Worm (Caenorhabditis elegans) whole organism, L2 larva: Measurements from ENCODE around the gene F55G11.2.

Source experiments
- Y55F3AM.14 ChIP-seq: fragments of 200-800 bp; sonication (Bioruptor generic); optimal IDR thresholded peaks from 2 replicates; lab custom pipeline; 2018; ENCODE audit warnings: mild to moderate bottlenecking, missing genetic modification characterization, missing compliant biosample characterization
- ZK546.5 ChIP-seq: sonication (generic microtip); optimal IDR thresholded peaks from 2 replicates; lab custom pipeline; 2017; ENCODE audit warnings: missing biosample characterization, missing genetic modification characterization
- ceh-82 ChIP-seq: fragments of 150-350 bp; optimal IDR thresholded peaks from 2 replicates; lab custom pipeline; 2014; ENCODE audit warnings: missing biosample characterization, missing genetic modification characterization
- elt-3 ChIP-seq: sonication (generic microtip); optimal IDR thresholded peaks from 2 replicates; lab custom pipeline; 2017; ENCODE audit warnings: missing biosample characterization, missing genetic modification characterization
- nhr-12 ChIP-seq: fragments of 150-350 bp; optimal IDR thresholded peaks from 2 replicates; lab custom pipeline; 2014; ENCODE audit warnings: missing biosample characterization, missing genetic modification characterization
- skn-1 ChIP-seq: sonication (generic microtip); optimal IDR thresholded peaks from 2 replicates; lab custom pipeline; 2017; ENCODE audit warnings: missing biosample characterization, missing genetic modification characterization
- ztf-4 ChIP-seq: fragments of 150-350 bp; optimal IDR thresholded peaks from 2 replicates; lab custom pipeline; 2014; ENCODE audit warnings: missing biosample characterization, missing genetic modification characterization

DNA sequence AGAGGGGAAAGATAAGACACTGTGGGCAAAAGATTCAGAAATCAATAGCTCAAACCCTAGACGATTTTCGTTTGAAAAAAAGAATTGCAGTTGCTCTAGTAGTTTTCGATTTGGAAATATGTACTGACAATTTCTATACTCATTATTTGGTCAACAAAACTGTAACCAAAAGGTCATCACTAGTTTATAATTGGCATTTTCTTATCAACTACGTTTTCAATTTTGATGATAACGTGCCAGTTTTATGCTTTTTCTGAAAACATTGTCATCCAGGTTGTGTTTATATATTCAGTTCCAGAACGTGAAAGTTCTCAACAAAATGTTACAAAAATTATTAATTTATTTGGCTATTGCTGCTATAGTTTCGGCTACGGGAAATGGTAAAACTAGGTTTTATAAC lies 6.5 kb downstream of the F55G11.2 start, which contains the start of gene F55G11.8:
- TF ChIP-seq ztf-4 (no peak), ceh-82 (tag; lab: Kevin White, UChicago) (no peak), ZK546.5 (tag; lab: Kevin White, UChicago) (no peak), nhr-12 (no peak), elt-3 (tag; lab: Kevin White, UChicago) (no peak), Y55F3AM.14 (GFP tag; lab: Kevin White, UChicago) (no peak), skn-1 (tag; lab: Kevin White, UChicago) (peak; percentile 43)
